Worm (Caenorhabditis elegans) whole organism, L4 larva: ENCODE measurements around the gene bath-38.
"Not testable (repeated sequence)": the region's sequence is repeated elsewhere in the genome, so short reads cannot be mapped to it uniquely, and the experiment has no call there.

Experiments
- F37D6.2 ChIP-seq: sonication (generic microtip); optimal IDR thresholded peaks from 2 replicates; lab custom pipeline; 2016; ENCODE audit warnings: mild to moderate bottlenecking, missing genetic modification characterization, missing compliant biosample characterization
- F44E2.7 ChIP-seq: fragments of 200-800 bp; sonication (Bioruptor generic); IDR thresholded peaks from 2 replicates; pipeline ENCODE4 v2.1.2; 2022; ENCODE audit warnings: missing genetic modification characterization, missing compliant biosample characterization
- F49E8.2 ChIP-seq: sonication (generic microtip); optimal IDR thresholded peaks from 2 replicates; lab custom pipeline; 2016; ENCODE audit warnings: missing compliant biosample characterization, mild to moderate bottlenecking, missing genetic modification characterization, borderline replicate concordance
- Y5F2A.4 ChIP-seq: fragments of 200-800 bp; sonication (Bioruptor generic); optimal IDR thresholded peaks from 2 replicates; lab custom pipeline; 2018; ENCODE audit warnings: mild to moderate bottlenecking, missing genetic modification characterization, missing compliant biosample characterization
- Y75B8A.6 ChIP-seq: fragments of 200-800 bp; sonication (Bioruptor generic); IDR thresholded peaks from 2 replicates; pipeline ENCODE4 v1.3.6; 2022; ENCODE audit warnings: missing genetic modification reagents, missing genetic modification characterization, missing compliant biosample characterization
- arid-1 ChIP-seq: fragments of 200-800 bp; sonication (Bioruptor generic); conservative IDR thresholded peaks from 2 replicates; pipeline ENCODE4 v1.3.6; 2022; ENCODE audit warnings: missing genetic modification reagents, missing genetic modification characterization, missing compliant biosample characterization
- attf-4 ChIP-seq: sonication (generic microtip); optimal IDR thresholded peaks from 3 replicates; lab custom pipeline; 2017; ENCODE audit warnings: missing biosample characterization, missing genetic modification characterization
- ceh-32 ChIP-seq: sonication (generic microtip); optimal IDR thresholded peaks from 2 replicates; lab custom pipeline; 2016; ENCODE audit warnings: mild to moderate bottlenecking, missing genetic modification characterization, missing compliant biosample characterization; ENCODE audit not compliant: poor library complexity
- ceh-44 ChIP-seq: fragments of 200-800 bp; sonication (Bioruptor generic); IDR thresholded peaks from 2 replicates; pipeline ENCODE4 v1.3.6; 2022; ENCODE audit warnings: missing genetic modification reagents, missing genetic modification characterization, missing compliant biosample characterization
- ces-1 ChIP-seq: fragments of 150-350 bp; sonication (generic microtip); optimal IDR thresholded peaks from 4 replicates; lab custom pipeline; 2014; ENCODE audit warnings: missing biosample characterization, missing genetic modification reagents, missing genetic modification characterization
- daf-16 ChIP-seq, 3 experiments: sonication (generic microtip); optimal IDR thresholded peaks; 2 replicates each; lab custom pipeline; 2016 to 2017; ENCODE audit warnings: missing genetic modification characterization in 3 of 3, missing genetic modification reagents in 3 of 3, mild to moderate bottlenecking in 2 of 3, missing compliant biosample characterization in 2 of 3, missing biosample characterization in 1 of 3, moderate library complexity in 1 of 3
- daf-19 ChIP-seq: fragments of 200-800 bp; sonication (Bioruptor generic); conservative IDR thresholded peaks from 2 replicates; pipeline ENCODE4 v1.3.6; 2022; ENCODE audit warnings: missing genetic modification characterization, missing compliant biosample characterization
- daf-8 ChIP-seq: fragments of 200-800 bp; sonication (Bioruptor generic); IDR thresholded peaks from 2 replicates; pipeline ENCODE4 v1.3.6; 2022; ENCODE audit warnings: missing genetic modification characterization, missing compliant biosample characterization
- dmd-8 ChIP-seq: fragments of 200-800 bp; sonication (Bioruptor generic); IDR thresholded peaks from 2 replicates; pipeline ENCODE4 v1.3.6; 2022; ENCODE audit warnings: missing genetic modification characterization, missing compliant biosample characterization
- dmd-9 ChIP-seq: fragments of 200-800 bp; sonication (Bioruptor generic); IDR thresholded peaks from 2 replicates; pipeline ENCODE4 v1.3.6; 2022; ENCODE audit warnings: missing genetic modification reagents, missing genetic modification characterization, missing compliant biosample characterization
- gei-8 ChIP-seq: fragments of 200-800 bp; sonication (Bioruptor generic); optimal IDR thresholded peaks from 2 replicates; lab custom pipeline; 2018; ENCODE audit warnings: mild to moderate bottlenecking, missing genetic modification characterization, missing compliant biosample characterization
- hif-1 ChIP-seq, 2 experiments: sonication (generic microtip); optimal IDR thresholded peaks; 2 replicates each; lab custom pipeline; 2016 to 2017; ENCODE audit warnings: missing compliant biosample characterization in 2 of 2, missing genetic modification characterization in 2 of 2, missing genetic modification reagents in 2 of 2, missing genotype in 2 of 2, mild to moderate bottlenecking in 1 of 2
- lin-13 ChIP-seq: fragments of 150-350 bp; optimal IDR thresholded peaks from 2 replicates; lab custom pipeline; 2014; ENCODE audit warnings: missing biosample characterization, missing genetic modification reagents, missing genetic modification characterization
- lin-38 ChIP-seq: fragments of 200-800 bp; sonication (Bioruptor generic); IDR thresholded peaks from 2 replicates; pipeline ENCODE4 v1.3.6; 2022; ENCODE audit warnings: missing genetic modification reagents, missing genetic modification characterization, missing compliant biosample characterization
- lir-3 ChIP-seq: sonication (generic microtip); optimal IDR thresholded peaks from 2 replicates; lab custom pipeline; 2016; ENCODE audit warnings: mild to moderate bottlenecking, missing genetic modification characterization, missing compliant biosample characterization
- madf-5 ChIP-seq, 2 experiments: fragments of 200-800 bp; sonication (Bioruptor generic); IDR thresholded peaks; 2 replicates each; pipeline ENCODE4 v1.3.6; 2022; ENCODE audit warnings: missing compliant biosample characterization in 2 of 2, missing genetic modification characterization in 2 of 2
- madf-9 ChIP-seq: fragments of 200-800 bp; sonication (Bioruptor generic); conservative IDR thresholded peaks from 2 replicates; pipeline ENCODE4 v1.3.6; 2022; ENCODE audit warnings: missing genetic modification reagents, missing genetic modification characterization, missing compliant biosample characterization
- mdl-1 ChIP-seq, 2 experiments: fragments of 150-350 bp in 1 of 2; sonication (generic microtip) in 1 of 2; optimal IDR thresholded peaks; 2 replicates each; lab custom pipeline; 2014 to 2017; ENCODE audit warnings: missing biosample characterization in 2 of 2, missing genetic modification characterization in 2 of 2
- mep-1 ChIP-seq: fragments of 150-350 bp; sonication (generic microtip); optimal IDR thresholded peaks from 3 replicates; lab custom pipeline; 2014; ENCODE audit warnings: missing biosample characterization, missing genetic modification characterization
- mes-2 ChIP-seq: sonication (generic microtip); optimal IDR thresholded peaks from 2 replicates; lab custom pipeline; 2016; ENCODE audit warnings: missing genotype, mild to moderate bottlenecking, missing genetic modification characterization, missing compliant biosample characterization; ENCODE audit not compliant: poor library complexity, severe bottlenecking
- mxl-2 ChIP-seq: fragments of 200-800 bp; sonication (Bioruptor generic); conservative IDR thresholded peaks from 2 replicates; pipeline ENCODE4 v1.3.6; 2022; ENCODE audit warnings: missing genetic modification reagents, missing genetic modification characterization, missing compliant biosample characterization
- mxl-3 ChIP-seq: fragments of 200-800 bp; sonication (Bioruptor generic); optimal IDR thresholded peaks from 2 replicates; lab custom pipeline; 2018; ENCODE audit warnings: mild to moderate bottlenecking, missing genetic modification characterization, missing compliant biosample characterization
- nhr-10 ChIP-seq: fragments of 150-350 bp; optimal IDR thresholded peaks from 2 replicates; lab custom pipeline; 2014; ENCODE audit warnings: missing biosample characterization, missing genetic modification characterization
- nhr-11 ChIP-seq: fragments of 150-350 bp; optimal IDR thresholded peaks from 2 replicates; lab custom pipeline; 2014; ENCODE audit warnings: missing biosample characterization, missing genetic modification characterization
- nhr-111 ChIP-seq: fragments of 200-800 bp; sonication (Bioruptor generic); optimal IDR thresholded peaks from 2 replicates; lab custom pipeline; 2018; ENCODE audit warnings: mild to moderate bottlenecking, missing genetic modification characterization, missing compliant biosample characterization
- nhr-28 ChIP-seq: fragments of 150-350 bp; optimal IDR thresholded peaks from 2 replicates; lab custom pipeline; 2014; ENCODE audit warnings: missing biosample characterization, missing genetic modification characterization
- nhr-42 ChIP-seq: fragments of 200-800 bp; sonication (Bioruptor generic); IDR thresholded peaks from 2 replicates; pipeline ENCODE4 v1.3.6; 2022; ENCODE audit warnings: missing genetic modification characterization, missing compliant biosample characterization
- nhr-6 ChIP-seq: fragments of 150-350 bp; optimal IDR thresholded peaks from 2 replicates; lab custom pipeline; 2014; ENCODE audit warnings: missing biosample characterization, missing genetic modification characterization
- pha-4 ChIP-seq, 2 experiments: fragments of 150-350 bp in 1 of 2; fragments of 200-800 bp in 1 of 2; sonication (Bioruptor generic) in 1 of 2; IDR thresholded peaks in 1 of 2; optimal IDR thresholded peaks in 1 of 2; 2 replicates each; pipeline versions ENCODE4 v1.3.6 to Lab custom; 2014 to 2022; ENCODE audit warnings: missing genetic modification characterization in 2 of 2, missing genetic modification reagents in 2 of 2, missing biosample characterization in 1 of 2, missing compliant biosample characterization in 1 of 2
- rbr-2 ChIP-seq: sonication (generic microtip); optimal IDR thresholded peaks from 2 replicates; lab custom pipeline; 2016; ENCODE audit warnings: missing genotype, missing genetic modification characterization, missing compliant biosample characterization
- set-16 ChIP-seq: fragments of 200-800 bp; sonication (Bioruptor generic); IDR thresholded peaks from 2 replicates; pipeline ENCODE4 v1.3.6; 2022; ENCODE audit warnings: missing genetic modification reagents, missing genetic modification characterization, missing compliant biosample characterization
- snpc-4 ChIP-seq: fragments of 150-350 bp; optimal IDR thresholded peaks from 2 replicates; lab custom pipeline; 2014; ENCODE audit warnings: missing biosample characterization, missing genetic modification characterization
- tra-1 ChIP-seq: fragments of 200-800 bp; sonication (Bioruptor generic); IDR thresholded peaks from 2 replicates; pipeline ENCODE4 v1.3.6; 2022; ENCODE audit warnings: missing genetic modification reagents, missing genetic modification characterization, missing compliant biosample characterization
- unc-130 ChIP-seq: sonication (generic microtip); optimal IDR thresholded peaks from 2 replicates; lab custom pipeline; 2016; ENCODE audit warnings: missing genetic modification reagents, missing genetic modification characterization, missing compliant biosample characterization
- unc-62 ChIP-seq, 3 experiments: fragments of 150-350 bp in 1 of 3; sonication (generic microtip); optimal IDR thresholded peaks in 2 of 3; peaks in 1 of 3; 1 replicate in 1 of 3; 2 replicates in 2 of 3; lab custom pipeline; 2014 to 2017; ENCODE audit warnings: missing biosample characterization in 3 of 3, missing genetic modification characterization in 3 of 3, missing genetic modification reagents in 3 of 3, missing genotype in 1 of 3
- vab-7 ChIP-seq: fragments of 200-800 bp; sonication (Bioruptor generic); IDR thresholded peaks from 2 replicates; pipeline ENCODE4 v1.3.6; 2022; ENCODE audit warnings: missing genetic modification reagents, missing genetic modification characterization, missing compliant biosample characterization
- zfp-3 ChIP-seq: fragments of 200-800 bp; sonication (Bioruptor generic); conservative IDR thresholded peaks from 2 replicates; pipeline ENCODE4 v1.3.6; 2022; ENCODE audit warnings: missing genetic modification reagents, missing genetic modification characterization, missing compliant biosample characterization
- zip-11 ChIP-seq: fragments of 200-800 bp; sonication (Bioruptor generic); IDR thresholded peaks from 2 replicates; pipeline ENCODE4 v1.3.6; 2022; ENCODE audit warnings: missing genetic modification characterization, missing compliant biosample characterization

bath-38 gene

DNA sequence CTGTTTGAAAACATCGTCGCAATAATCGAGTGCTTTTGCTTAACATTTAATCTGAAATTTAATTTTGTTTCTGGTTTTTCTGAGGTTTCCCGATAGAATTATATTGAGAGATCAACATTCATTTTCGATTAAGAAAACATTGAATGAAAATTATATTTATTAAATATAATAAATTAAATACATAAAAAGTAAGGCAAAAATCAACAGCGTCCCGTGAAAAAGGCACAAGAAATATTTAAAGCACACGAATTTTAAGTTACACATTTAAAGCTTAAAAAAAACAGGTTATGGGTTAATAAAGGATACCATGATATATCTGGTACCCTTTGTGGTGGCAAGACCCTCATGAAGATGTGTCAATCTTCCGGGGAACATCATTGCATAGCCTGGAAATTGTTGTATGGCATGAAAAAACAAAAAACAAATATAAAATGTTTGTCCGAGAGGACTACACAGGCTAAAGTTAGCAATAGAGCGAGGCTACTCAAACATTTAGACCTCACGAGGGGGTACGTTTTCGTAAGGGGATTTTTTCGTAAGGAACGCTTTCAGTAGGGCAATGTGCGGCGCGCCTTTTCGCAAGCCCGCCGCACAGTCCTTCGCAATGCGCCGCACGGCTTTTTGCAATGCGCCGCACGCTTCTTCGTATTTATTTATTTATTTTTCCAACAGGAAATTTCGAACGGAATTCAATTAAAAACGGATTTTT lies 11.8 kb downstream of the bath-38 start, which contains the start of gene mtcu-2 (continued):
- TF ChIP-seq pha-4 (GFP tag; IDR thresholded peaks at IDR 0.05; lab: Robert Waterston, UW), result peak; percentile 98
- not testable (repeated sequence) for TF ChIP-seq pha-4 (tag; optimal IDR thresholded peaks at IDR 0.05; lab: Kevin White, UChicago); daf-16 (GFP tag; optimal IDR thresholded peaks at IDR 0.05; lab: Kevin White, UChicago)
- peak; percentile 82; the same call in 1 of the 2 replicates for TF ChIP-seq mxl-2
- TF ChIP-seq ceh-44, result peak; percentile 98
- TF ChIP-seq F49E8.2 (tag; lab: Kevin White, UChicago), result peak; percentile 32
- peak; percentile 56 for TF ChIP-seq F37D6.2 (tag; lab: Kevin White, UChicago)
- TF ChIP-seq nhr-6 (tag; lab: Kevin White, UChicago), result peak; percentile 69
- TF ChIP-seq daf-16 (tag; optimal IDR thresholded peaks at IDR 0.05; lab: Kevin White, UChicago), result peak; percentile 40
- TF ChIP-seq mes-2 (tag; lab: Kevin White, UChicago), result peak; percentile 94
- peak in 1 of 2 experiments; percentile 79 for TF ChIP-seq hif-1 (tag; optimal IDR thresholded peaks at IDR 0.05; lab: Kevin White, UChicago)
- peak in 1 of 2 experiments; percentile 48 for TF ChIP-seq mdl-1 (tag; optimal IDR thresholded peaks at IDR 0.05; lab: Kevin White, UChicago)
- peak; percentile 95 for TF ChIP-seq zfp-3
- TF ChIP-seq madf-5 (GFP tag; IDR thresholded peaks at IDR 0.05; lab: Robert Waterston, UW), result peak; percentile 62 to 95; a peak in 2 of 4 replicates
- peak; percentile 100 for TF ChIP-seq lin-38 (GFP tag; lab: Robert Waterston, UW)
- peak; percentile 100 for TF ChIP-seq vab-7 (GFP tag; lab: Robert Waterston, UW)
- TF ChIP-seq set-16 (GFP tag; lab: Robert Waterston, UW), result peak; percentile 85
- TF ChIP-seq lin-13, result peak; percentile 81
- TF ChIP-seq, all 104 proteins: peak for 65; not testable (repeated sequence) for 39

DNA sequence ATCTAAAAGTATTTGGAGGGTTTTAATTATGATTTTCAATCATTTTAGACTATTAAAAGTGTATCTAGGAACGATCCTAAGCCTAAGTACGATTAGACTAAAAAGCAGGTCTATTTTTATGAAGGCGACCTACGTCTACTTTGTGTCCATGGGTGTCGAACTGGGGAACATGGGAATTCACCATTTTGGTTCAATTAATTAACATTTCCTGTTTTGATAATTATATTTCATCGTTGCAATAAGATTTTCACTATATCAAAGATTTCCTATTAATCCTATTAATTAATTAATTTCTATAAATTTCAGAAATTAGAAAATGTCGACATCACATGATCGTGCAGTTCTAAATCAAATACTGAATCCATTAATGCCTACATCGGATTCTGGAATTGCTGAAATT lies 15.2 kb downstream of the bath-38 start, which contains the start of gene ttc-36:
TSS of gene ttc-36 (plus strand) at position 301 of the 400 bp plus-strand sequence.
- no peak for TF ChIP-seq F37D6.2 (tag; lab: Kevin White, UChicago)
- no peak for TF ChIP-seq set-16 (GFP tag; lab: Robert Waterston, UW)
- no peak for TF ChIP-seq gei-8 (GFP tag; lab: Kevin White, UChicago)
- TF ChIP-seq rbr-2 (tag; lab: Kevin White, UChicago), result no peak
- TF ChIP-seq daf-19, result no peak
- TF ChIP-seq ces-1 (GFP tag; lab: Kevin White, UChicago), result no peak

DNA sequence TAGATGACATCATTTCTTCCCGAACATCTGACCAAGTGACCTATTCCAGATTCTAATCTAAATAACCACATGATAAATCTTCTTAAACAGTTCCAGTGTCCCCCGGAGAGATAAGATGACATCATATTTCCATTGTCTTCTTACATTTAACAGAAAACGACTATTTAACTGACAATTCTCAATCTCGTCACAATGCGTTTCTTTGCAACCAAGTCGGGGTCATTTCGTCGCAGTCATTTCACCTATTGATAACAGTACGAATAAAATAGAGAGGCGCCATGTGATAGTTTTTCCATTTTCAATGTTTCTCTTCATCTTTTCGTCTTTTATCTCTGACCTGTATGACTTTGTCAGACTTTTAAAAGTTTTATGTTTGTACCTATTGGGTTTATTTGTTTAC lies 16.0 kb downstream of the bath-38 start:
- TF ChIP-seq nhr-11 (tag; lab: Kevin White, UChicago) (no peak), nhr-111 (GFP tag; lab: Kevin White, UChicago) (no peak), Y75B8A.6 (GFP tag; lab: Robert Waterston, UW) (no peak), unc-130 (no peak), dmd-9 (no peak), lir-3 (tag; lab: Kevin White, UChicago) (no peak), ceh-32 (no peak), nhr-42 (no peak), Y5F2A.4 (GFP tag; lab: Kevin White, UChicago) (no peak), ceh-44 (no peak), mdl-1 (tag; optimal IDR thresholded peaks at IDR 0.05; lab: Kevin White, UChicago) (peak in 1 of 2 experiments; percentile 54), arid-1 (GFP tag; lab: Robert Waterston, UW) (no peak), nhr-10 (tag; lab: Kevin White, UChicago) (peak; percentile 35), rbr-2 (tag; lab: Kevin White, UChicago) (no peak), nhr-28 (tag; lab: Kevin White, UChicago) (peak; percentile 56), mxl-3 (GFP tag; lab: Kevin White, UChicago) (peak; percentile 75), F44E2.7 (GFP tag; lab: Robert Waterston, UW) (no peak), tra-1 (no peak), snpc-4 (tag; lab: Kevin White, UChicago) (no peak), daf-8 (GFP tag; lab: Robert Waterston, UW) (no peak), dmd-8 (GFP tag; lab: Robert Waterston, UW) (no peak), unc-62 (GFP tag; optimal IDR thresholded peaks at IDR 0.05 in 1 of 2; lab: Kevin White, UChicago) (peak in 1 of 2 experiments; percentile 53), unc-62 (tag; optimal IDR thresholded peaks at IDR 0.05; lab: Kevin White, UChicago) (no peak), zip-11 (GFP tag; lab: Robert Waterston, UW) (no peak), madf-5 (GFP tag; IDR thresholded peaks at IDR 0.05; lab: Robert Waterston, UW) (no peak), madf-9 (GFP tag; lab: Robert Waterston, UW) (no peak), attf-4 (no peak), mep-1 (tag; lab: Kevin White, UChicago) (peak; percentile 26)
